Worm (Caenorhabditis elegans): Measurements from ENCODE around the gene srbc-22.

DNA sequence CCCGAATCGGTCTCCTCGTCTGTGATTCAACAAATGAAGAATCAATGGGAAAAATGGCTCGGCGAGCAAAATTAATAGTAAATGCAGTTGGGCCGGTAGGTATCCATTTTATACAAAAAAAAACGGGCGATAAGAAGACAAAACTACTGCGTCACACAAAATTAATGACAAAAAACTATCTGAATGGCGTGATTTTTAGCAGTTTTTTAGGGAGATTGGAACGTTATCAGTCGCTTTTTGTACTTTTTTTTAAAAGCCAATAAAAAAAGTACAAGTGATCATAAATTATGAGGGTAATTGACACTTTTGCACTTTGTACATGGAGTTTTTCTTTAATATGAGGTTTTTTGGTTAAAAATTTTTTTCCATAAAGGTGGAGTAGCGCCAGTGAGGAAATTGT is 33.8 kb upstream of the srbc-22 start:
- TF ChIP-seq pes-1 (GFP tag; IDR thresholded peaks at IDR 0.05) (no peak), ama-1 (optimal IDR thresholded peaks at IDR 0.05) (no peak), F13C5.2 (tag; optimal IDR thresholded peaks at IDR 0.05) (no peak), flt-1 (GFP tag; IDR thresholded peaks at IDR 0.05) (no peak), ets-7 (tag; optimal IDR thresholded peaks at IDR 0.05) (no peak), tra-4 (tag; optimal IDR thresholded peaks at IDR 0.05) (no peak), tbx-37 (GFP tag; conservative IDR thresholded peaks at IDR 0.05) (no peak), tbx-11 (GFP tag; IDR thresholded peaks at IDR 0.05) (no peak)
